Worm (Caenorhabditis elegans): ENCODE results near the gene dgn-2.

Gene dgn-2

DNA sequence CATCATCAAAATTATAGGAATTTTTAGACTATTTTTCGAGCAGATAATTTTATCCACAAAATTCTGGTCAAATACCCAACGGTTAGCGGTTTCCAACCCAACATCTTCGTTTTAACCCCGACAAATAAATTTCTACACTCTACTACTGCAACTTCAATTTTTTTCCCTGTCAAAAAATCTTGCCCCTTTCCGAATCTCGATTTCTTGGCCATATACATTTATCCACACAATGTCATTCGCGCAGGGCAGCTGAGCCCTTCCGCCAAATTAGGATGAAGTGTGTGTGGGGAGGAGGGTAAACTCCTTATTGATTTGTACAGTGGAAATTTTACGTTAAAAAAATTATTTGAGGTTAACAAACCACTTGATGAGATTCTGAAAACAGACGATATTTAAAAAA lies 22.5 kb downstream of the dgn-2 start (continued):
- TF ChIP-seq sma-9 (GFP tag; optimal IDR thresholded peaks at IDR 0.05): peak; percentile 96
- TF ChIP-seq sma-9 (tag; optimal IDR thresholded peaks at IDR 0.05): no peak
- TF ChIP-seq nhr-11 (tag; optimal IDR thresholded peaks at IDR 0.05): peak; percentile 64
- TF ChIP-seq peb-1 (tag; optimal IDR thresholded peaks at IDR 0.05): no peak
- TF ChIP-seq egl-27 (tag; optimal IDR thresholded peaks at IDR 0.05): peak; percentile 97
- TF ChIP-seq nhr-77 (tag; optimal IDR thresholded peaks at IDR 0.05): peak; percentile 96
- peak; percentile 94 for TF ChIP-seq F13H6.1 (tag; optimal IDR thresholded peaks at IDR 0.05)

- TF ChIP-seq nhr-10 (tag; optimal IDR thresholded peaks at IDR 0.05) (no peak), nhr-77 (tag; optimal IDR thresholded peaks at IDR 0.05) (no peak), R02D3.7 (tag; optimal IDR thresholded peaks at IDR 0.05) (no peak), dmd-4 (tag; optimal IDR thresholded peaks at IDR 0.05) (no peak), nhr-12 (tag; optimal IDR thresholded peaks at IDR 0.05) (no peak), mdl-1 (tag; optimal IDR thresholded peaks at IDR 0.05) (no peak), lin-13 (GFP tag; optimal IDR thresholded peaks at IDR 0.05) (no peak), unc-62 (GFP tag; optimal IDR thresholded peaks at IDR 0.05) (no peak), mbf-1 (tag; optimal IDR thresholded peaks at IDR 0.05) (no peak), unc-55 (GFP tag; optimal IDR thresholded peaks at IDR 0.05) (no peak), Y55F3AM.14 (GFP tag; optimal IDR thresholded peaks at IDR 0.05) (no peak), lin-11 (tag; optimal IDR thresholded peaks at IDR 0.05) (no peak), ztf-4 (tag; optimal IDR thresholded peaks at IDR 0.05) (no peak)
Observed at ce11 chrX:1344321-1344720, 23.0 kb downstream of the dgn-2 start, which contains the start of gene ins-39. ins-39 (minus strand) TSS chrX:1344421.

ce11 chrX:1338906-1339673 lies 28.2 kb downstream of the dgn-2 start:
- TF ChIP-seq ceh-16 (tag; optimal IDR thresholded peaks at IDR 0.05): no peak
- TF ChIP-seq unc-39 (tag; optimal IDR thresholded peaks at IDR 0.05): no peak
- TF ChIP-seq F13H6.1 (tag; optimal IDR thresholded peaks at IDR 0.05): peak; percentile 21
- no peak for TF ChIP-seq sma-9 (GFP tag; optimal IDR thresholded peaks at IDR 0.05)
- no peak for TF ChIP-seq sma-9 (tag; optimal IDR thresholded peaks at IDR 0.05)
- no peak for TF ChIP-seq egl-27 (tag; optimal IDR thresholded peaks at IDR 0.05)
- no peak for TF ChIP-seq snpc-4 (tag; optimal IDR thresholded peaks at IDR 0.05)
- TF ChIP-seq lin-11 (tag; optimal IDR thresholded peaks at IDR 0.05): no peak
- peak; percentile 38 for TF ChIP-seq C34F6.9 (tag; optimal IDR thresholded peaks at IDR 0.05)
- no peak for TF ChIP-seq ZK546.5 (tag; optimal IDR thresholded peaks at IDR 0.05)
- TF ChIP-seq aly-2 (tag; optimal IDR thresholded peaks at IDR 0.05): no peak
- no peak for TF ChIP-seq nhr-77 (tag; optimal IDR thresholded peaks at IDR 0.05)
- TF ChIP-seq blmp-1 (tag; optimal IDR thresholded peaks at IDR 0.05; ENCODE audit: insufficient read depth): no peak
- TF ChIP-seq ama-1 (optimal IDR thresholded peaks at IDR 0.05): no peak
- TF ChIP-seq R02D3.7 (tag; optimal IDR thresholded peaks at IDR 0.05): no peak
- no peak for TF ChIP-seq dmd-4 (tag; optimal IDR thresholded peaks at IDR 0.05)
- no peak for TF ChIP-seq sem-4 (tag; optimal IDR thresholded peaks at IDR 0.05)
- TF ChIP-seq ztf-4 (tag; optimal IDR thresholded peaks at IDR 0.05): no peak
- no peak for TF ChIP-seq nhr-11 (tag; optimal IDR thresholded peaks at IDR 0.05)
- TF ChIP-seq zag-1 (tag; optimal IDR thresholded peaks at IDR 0.05): no peak
- TF ChIP-seq lin-39 (tag; optimal IDR thresholded peaks at IDR 0.05): no peak
- no peak for TF ChIP-seq elt-1 (tag; optimal IDR thresholded peaks at IDR 0.05)
- TF ChIP-seq elt-3 (tag; optimal IDR thresholded peaks at IDR 0.05): no peak
- no peak for TF ChIP-seq nhr-237 (tag; optimal IDR thresholded peaks at IDR 0.05)
- TF ChIP-seq nhr-129 (tag; optimal IDR thresholded peaks at IDR 0.05): peak; percentile 17
- no peak for TF ChIP-seq ztf-1 (GFP tag; conservative IDR thresholded peaks at IDR 0.05)
- TF ChIP-seq unc-55 (GFP tag; optimal IDR thresholded peaks at IDR 0.05): peak; percentile 15
- TF ChIP-seq mab-5 (tag; optimal IDR thresholded peaks at IDR 0.05): no peak
- no peak for TF ChIP-seq unc-62 (GFP tag; optimal IDR thresholded peaks at IDR 0.05)
- TF ChIP-seq skn-1 (tag; optimal IDR thresholded peaks at IDR 0.05): no peak
- no peak for TF ChIP-seq fos-1 (tag; optimal IDR thresholded peaks at IDR 0.05)
- TF ChIP-seq mbf-1 (tag; optimal IDR thresholded peaks at IDR 0.05): no peak
- peak; percentile 13 for TF ChIP-seq sma-3 (GFP tag; optimal IDR thresholded peaks at IDR 0.05)
- no peak for TF ChIP-seq Y55F3AM.14 (GFP tag; optimal IDR thresholded peaks at IDR 0.05)
- TF ChIP-seq nhr-6 (tag; optimal IDR thresholded peaks at IDR 0.05): no peak
- TF ChIP-seq nhr-10 (tag; optimal IDR thresholded peaks at IDR 0.05): no peak
- no peak for TF ChIP-seq ceh-82 (tag; optimal IDR thresholded peaks at IDR 0.05)
- TF ChIP-seq peb-1 (tag; optimal IDR thresholded peaks at IDR 0.05): no peak
- TF ChIP-seq alr-1 (tag; optimal IDR thresholded peaks at IDR 0.05): no peak
- TF ChIP-seq gmeb-1 (tag; optimal IDR thresholded peaks at IDR 0.05): peak; percentile 27
- TF ChIP-seq lin-13 (GFP tag; optimal IDR thresholded peaks at IDR 0.05): peak; percentile 17
- peak; percentile 46 for TF ChIP-seq crh-2 (tag; optimal IDR thresholded peaks at IDR 0.05)
- no peak for TF ChIP-seq nhr-12 (tag; optimal IDR thresholded peaks at IDR 0.05)
- peak; percentile 29 for TF ChIP-seq nhr-25 (tag; optimal IDR thresholded peaks at IDR 0.05)
- no peak for TF ChIP-seq ztf-11 (tag; optimal IDR thresholded peaks at IDR 0.05)
- no peak for TF ChIP-seq mdl-1 (tag; optimal IDR thresholded peaks at IDR 0.05)
- TF ChIP-seq nhr-21 (tag; optimal IDR thresholded peaks at IDR 0.05): no peak
